1 fruit fly cellular context compared by ENCODE assay signal in genomic region chr3R:23046529-23046943, dm6.
TF ChIP-seq lines count a peak whose summit lies in the region.

No protein-coding gene starts in this region.

TF ChIP-seq in whole organism, embryonic, 481 proteins besides CTCF, POLR2A, EP300 and RAD21 (continued from another document and continues in another):
- TF ChIP-seq cad (GFP tag; optimal IDR thresholded peaks at IDR 0.05; lab: Kevin White, UChicago) (no peak), NFAT (GFP tag; IDR thresholded peaks at IDR 0.05; lab: Robert Waterston, UW) (0 out of 2 replicates have a peak, but pooled peaks have one; percentile 32), Hmr (GFP tag; optimal IDR thresholded peaks at IDR 0.05; lab: Kevin White, UChicago) (peak; percentile 60), Dll (GFP tag; IDR thresholded peaks at IDR 0.05; lab: Robert Waterston, UW; ENCODE audit: partially characterized antibody) (no peak), Lpt (GFP tag; optimal IDR thresholded peaks at IDR 0.05; lab: Kevin White, UChicago) (no peak), CG9797 (GFP tag; optimal IDR thresholded peaks at IDR 0.05; lab: Kevin White, UChicago) (no peak), Ets65A (GFP tag; lab: Kevin White, UChicago) (peak; percentile 90), CG8089 (GFP tag; optimal IDR thresholded peaks at IDR 0.05; lab: Kevin White, UChicago) (no peak), CG8359 (GFP tag; optimal IDR thresholded peaks at IDR 0.05; lab: Kevin White, UChicago; ENCODE audit: borderline replicate concordance) (no peak), gfzf (GFP tag; optimal IDR thresholded peaks at IDR 0.05; lab: Kevin White, UChicago) (no peak), Mad (GFP tag; optimal IDR thresholded peaks at IDR 0.05; lab: Kevin White, UChicago) (peak; percentile 40), ham (GFP tag; IDR thresholded peaks at IDR 0.05; lab: Robert Waterston, UW) (no peak), btn (GFP tag; optimal IDR thresholded peaks at IDR 0.05; lab: Kevin White, UChicago) (no peak), CG1602 (GFP tag; optimal IDR thresholded peaks at IDR 0.05; lab: Kevin White, UChicago) (no peak), CG15073 (GFP tag; optimal IDR thresholded peaks at IDR 0.05; lab: Kevin White, UChicago) (no peak), Bteb2 (GFP tag; optimal IDR thresholded peaks at IDR 0.05; lab: Kevin White, UChicago) (peak; percentile 54), D19B (GFP tag; optimal IDR thresholded peaks at IDR 0.05; lab: Kevin White, UChicago) (peak; percentile 4), maf-S (GFP tag; optimal IDR thresholded peaks at IDR 0.05; lab: Kevin White, UChicago) (no peak), tna (GFP tag; IDR thresholded peaks at IDR 0.05; lab: Robert Waterston, UW; ENCODE audit: partially characterized antibody) (no peak), dmrt99B (tag; optimal IDR thresholded peaks at IDR 0.05; lab: Kevin White, UChicago) (peak; percentile 32), ara (GFP tag; IDR thresholded peaks at IDR 0.05; lab: Robert Waterston, UW) (no peak), Hr78 (GFP tag; optimal IDR thresholded peaks at IDR 0.05; lab: Kevin White, UChicago) (no peak), cas (GFP tag; IDR thresholded peaks at IDR 0.05; lab: Robert Waterston, UW) (no peak), Dp (GFP tag; optimal IDR thresholded peaks at IDR 0.05; lab: Kevin White, UChicago) (no peak), CG13123 (GFP tag; optimal IDR thresholded peaks at IDR 0.05; lab: Kevin White, UChicago) (no peak), CG14710 (tag; optimal IDR thresholded peaks at IDR 0.05; lab: Kevin White, UChicago) (no peak), inv (GFP tag; IDR thresholded peaks at IDR 0.05; lab: Robert Waterston, UW; ENCODE audit: partially characterized antibody) (no peak), CG10267 (tag; optimal IDR thresholded peaks at IDR 0.05; lab: Kevin White, UChicago) (no peak), D19A (tag; optimal IDR thresholded peaks at IDR 0.05; lab: Kevin White, UChicago) (no peak), CG31441 (GFP tag; IDR thresholded peaks at IDR 0.05; lab: Robert Waterston, UW) (no peak), yki (optimal IDR thresholded peaks at IDR 0.05; lab: Kevin White, UChicago) (no peak), CG15601 (tag; optimal IDR thresholded peaks at IDR 0.05; lab: Kevin White, UChicago) (no peak), Ada2b (GFP tag; IDR thresholded peaks at IDR 0.05; lab: Robert Waterston, UW) (peak; percentile 55; the same call in 1 of the 2 replicates), zen2 (GFP tag; IDR thresholded peaks at IDR 0.05; lab: Robert Waterston, UW; ENCODE audit: partially characterized antibody) (no peak), dm (GFP tag; optimal IDR thresholded peaks at IDR 0.05; lab: Kevin White, UChicago) (no peak), H2.0 (GFP tag; IDR thresholded peaks at IDR 0.05; lab: Robert Waterston, UW) (peak; percentile 38; the same call in 1 of the 2 replicates), Nf-YB (GFP tag; optimal IDR thresholded peaks at IDR 0.05; lab: Kevin White, UChicago) (no peak), sna (GFP tag; IDR thresholded peaks at IDR 0.05; lab: Robert Waterston, UW; ENCODE audit: partially characterized antibody) (no peak), Atf6 (GFP tag; IDR thresholded peaks at IDR 0.05; lab: Robert Waterston, UW) (peak; percentile 63), CG18476 (GFP tag; optimal IDR thresholded peaks at IDR 0.05; lab: Kevin White, UChicago) (no peak), CG11085 (GFP tag; IDR thresholded peaks at IDR 0.05; lab: Robert Waterston, UW) (no peak), CG7839 (tag; optimal IDR thresholded peaks at IDR 0.05; lab: Kevin White, UChicago) (peak; percentile 45), CG8290 (GFP tag; optimal IDR thresholded peaks at IDR 0.05; lab: Kevin White, UChicago) (no peak), CG8290 (tag; optimal IDR thresholded peaks at IDR 0.05; lab: Kevin White, UChicago) (peak in 1 of 2 experiments; percentile 77), dan (GFP tag; IDR thresholded peaks at IDR 0.05; lab: Robert Waterston, UW) (no peak), esg (GFP tag; conservative IDR thresholded peaks at IDR 0.05; lab: Robert Waterston, UW) (peak; percentile 49), Nf-YC (tag; optimal IDR thresholded peaks at IDR 0.05; lab: Kevin White, UChicago) (no peak), mirr (GFP tag; optimal IDR thresholded peaks at IDR 0.05; lab: Kevin White, UChicago) (no peak), caup (GFP tag; optimal IDR thresholded peaks at IDR 0.05; lab: Kevin White, UChicago; ENCODE audit: severe bottlenecking) (peak; percentile 40), danr (GFP tag; IDR thresholded peaks at IDR 0.05; lab: Robert Waterston, UW) (no peak), CG33213 (GFP tag; optimal IDR thresholded peaks at IDR 0.05; lab: Kevin White, UChicago) (no peak), ro (GFP tag; IDR thresholded peaks at IDR 0.05; lab: Robert Waterston, UW) (no peak), CG7556 (GFP tag; optimal IDR thresholded peaks at IDR 0.05; lab: Kevin White, UChicago) (no peak), C15 (GFP tag; IDR thresholded peaks at IDR 0.05; lab: Robert Waterston, UW) (0 out of 3 replicates have a peak, but pooled peaks have one; percentile 23), CG4404 (GFP tag; IDR thresholded peaks at IDR 0.05; lab: Robert Waterston, UW) (peak; percentile 33; the same call in 1 of the 2 replicates), gcm2 (GFP tag; optimal IDR thresholded peaks at IDR 0.05; lab: Kevin White, UChicago) (no peak), Trl (optimal IDR thresholded peaks at IDR 0.05; lab: Kevin White, UChicago) (no peak), Trl (GFP tag; optimal IDR thresholded peaks at IDR 0.05; lab: Kevin White, UChicago) (no peak), Ptx1 (GFP tag; IDR thresholded peaks at IDR 0.05; lab: Robert Waterston, UW) (peak; percentile 60), CG4328 (GFP tag; optimal IDR thresholded peaks at IDR 0.05; lab: Kevin White, UChicago) (no peak), CG5953 (GFP tag; IDR thresholded peaks at IDR 0.05; lab: Robert Waterston, UW) (0 out of 2 replicates have a peak, but pooled peaks have one; percentile 24), Taf1 (GFP tag; IDR thresholded peaks at IDR 0.05; lab: Robert Waterston, UW) (no peak), CG6272 (GFP tag; IDR thresholded peaks at IDR 0.05; lab: Robert Waterston, UW) (no peak), CG12391 (tag; optimal IDR thresholded peaks at IDR 0.05; lab: Kevin White, UChicago) (peak; percentile 2), CG17612 (GFP tag; IDR thresholded peaks at IDR 0.05; lab: Robert Waterston, UW) (peak; percentile 24; the same call in 1 of the 2 replicates), Lhr (GFP tag; optimal IDR thresholded peaks at IDR 0.05; lab: Kevin White, UChicago) (no peak), CG33557 (GFP tag; optimal IDR thresholded peaks at IDR 0.05; lab: Kevin White, UChicago) (no peak), wek (GFP tag; optimal IDR thresholded peaks at IDR 0.05; lab: Kevin White, UChicago) (no peak), CG16863 (GFP tag; optimal IDR thresholded peaks at IDR 0.05; lab: Kevin White, UChicago) (no peak), Doc2 (GFP tag; IDR thresholded peaks at IDR 0.05; lab: Robert Waterston, UW) (no peak), CG3163 (GFP tag; optimal IDR thresholded peaks at IDR 0.05; lab: Kevin White, UChicago) (no peak), CG2116 (GFP tag; optimal IDR thresholded peaks at IDR 0.05; lab: Kevin White, UChicago) (no peak), Sry-δ (GFP tag; optimal IDR thresholded peaks at IDR 0.05; lab: Kevin White, UChicago) (no peak), CG10147 (GFP tag; optimal IDR thresholded peaks at IDR 0.05; lab: Kevin White, UChicago) (no peak), CG11093 (GFP tag; IDR thresholded peaks at IDR 0.05; lab: Robert Waterston, UW) (no peak; the same call in 2 of the 3 replicates), HmgZ (tag; optimal IDR thresholded peaks at IDR 0.05; lab: Kevin White, UChicago) (no peak), Rfx (GFP tag; IDR thresholded peaks at IDR 0.05; lab: Robert Waterston, UW) (peak; percentile 81), CG6791 (GFP tag; IDR thresholded peaks at IDR 0.05; lab: Robert Waterston, UW; ENCODE audit: partially characterized antibody) (no peak), CG17385 (GFP tag; optimal IDR thresholded peaks at IDR 0.05; lab: Kevin White, UChicago) (peak; percentile 1), corto (GFP tag; optimal IDR thresholded peaks at IDR 0.05; lab: Kevin White, UChicago) (peak; percentile 74), Atf3 (GFP tag; optimal IDR thresholded peaks at IDR 0.05; lab: Kevin White, UChicago) (no peak), Jarid2 (GFP tag; optimal IDR thresholded peaks at IDR 0.05; lab: Kevin White, UChicago) (no peak), gce (GFP tag; IDR thresholded peaks at IDR 0.05; lab: Robert Waterston, UW) (no peak), CG11560 (tag; IDR thresholded peaks at IDR 0.05; lab: Robert Waterston, UW) (no peak), pros (GFP tag; optimal IDR thresholded peaks at IDR 0.05; lab: Kevin White, UChicago) (no peak), CG15696 (tag; optimal IDR thresholded peaks at IDR 0.05; lab: Kevin White, UChicago) (no peak), CG15479 (GFP tag; optimal IDR thresholded peaks at IDR 0.05; lab: Kevin White, UChicago) (no peak), E2f2 (GFP tag; IDR thresholded peaks at IDR 0.05; lab: Robert Waterston, UW) (peak; percentile 29; the same call in 1 of the 2 replicates), CG12104 (GFP tag; optimal IDR thresholded peaks at IDR 0.05; lab: Kevin White, UChicago) (no peak), cg (GFP tag; optimal IDR thresholded peaks at IDR 0.05; lab: Kevin White, UChicago) (peak; percentile 17), HHEX (GFP tag; optimal IDR thresholded peaks at IDR 0.05; lab: Kevin White, UChicago) (peak; percentile 11), CG15011 (GFP tag; optimal IDR thresholded peaks at IDR 0.05; lab: Kevin White, UChicago) (no peak), Kr (GFP tag; optimal IDR thresholded peaks at IDR 0.05; lab: Kevin White, UChicago) (no peak), CG10274 (GFP tag; optimal IDR thresholded peaks at IDR 0.05; lab: Kevin White, UChicago) (peak; percentile 67), gsb (GFP tag; IDR thresholded peaks at IDR 0.05; lab: Robert Waterston, UW) (peak; percentile 14; the same call in 1 of the 2 replicates), CG2678 (tag; optimal IDR thresholded peaks at IDR 0.05; lab: Kevin White, UChicago) (peak; percentile 50), CG11456 (GFP tag; IDR thresholded peaks at IDR 0.05; lab: Robert Waterston, UW) (peak; percentile 71; the same call in 2 of the 3 replicates), ems (GFP tag; optimal IDR thresholded peaks at IDR 0.05; lab: Kevin White, UChicago) (no peak), jumu (GFP tag; optimal IDR thresholded peaks at IDR 0.05; lab: Kevin White, UChicago) (no peak), Sox100B (GFP tag; optimal IDR thresholded peaks at IDR 0.05; lab: Kevin White, UChicago) (no peak), fd96Cb (tag; optimal IDR thresholded peaks at IDR 0.05; lab: Kevin White, UChicago) (no peak), gro (GFP tag; optimal IDR thresholded peaks at IDR 0.05; lab: Kevin White, UChicago) (no peak), CG17361 (GFP tag; IDR thresholded peaks at IDR 0.05; lab: Robert Waterston, UW) (0 out of 3 replicates have a peak, but pooled peaks have one; percentile 32), CG8388 (GFP tag; optimal IDR thresholded peaks at IDR 0.05; lab: Kevin White, UChicago) (no peak), Oaz (GFP tag; IDR thresholded peaks at IDR 0.05; lab: Robert Waterston, UW) (no peak), CG9437 (GFP tag; optimal IDR thresholded peaks at IDR 0.05; lab: Kevin White, UChicago) (no peak), Sin3A (optimal IDR thresholded peaks at IDR 0.05; lab: Kevin White, UChicago) (no peak), slp2 (GFP tag; optimal IDR thresholded peaks at IDR 0.05; lab: Kevin White, UChicago) (peak; percentile 0), CG2889 (GFP tag; IDR thresholded peaks at IDR 0.05; lab: Robert Waterston, UW) (no peak), ken (GFP tag; IDR thresholded peaks at IDR 0.05; lab: Robert Waterston, UW) (peak; percentile 8; the same call in 1 of the 3 replicates), Camta (GFP tag; optimal IDR thresholded peaks at IDR 0.05; lab: Kevin White, UChicago) (no peak), ssp (GFP tag; IDR thresholded peaks at IDR 0.05; lab: Robert Waterston, UW) (0 out of 2 replicates have a peak, but pooled peaks have one; percentile 12), PHDP (tag; optimal IDR thresholded peaks at IDR 0.05; lab: Kevin White, UChicago) (peak; percentile 50), CG12219 (GFP tag; optimal IDR thresholded peaks at IDR 0.05; lab: Kevin White, UChicago) (no peak), CG17912 (GFP tag; optimal IDR thresholded peaks at IDR 0.05; lab: Kevin White, UChicago) (no peak), bigmax (GFP tag; optimal IDR thresholded peaks at IDR 0.05; lab: Kevin White, UChicago) (no peak), CG3065 (GFP tag; optimal IDR thresholded peaks at IDR 0.05; lab: Kevin White, UChicago) (no peak), CG32532 (GFP tag; IDR thresholded peaks at IDR 0.05; lab: Robert Waterston, UW) (peak; percentile 84), CG14014 (GFP tag; IDR thresholded peaks at IDR 0.05; lab: Robert Waterston, UW) (peak; percentile 65), mam (GFP tag; optimal IDR thresholded peaks at IDR 0.05; lab: Kevin White, UChicago) (peak; percentile 55), sr (GFP tag; IDR thresholded peaks at IDR 0.05; lab: Robert Waterston, UW) (no peak), chn (GFP tag; optimal IDR thresholded peaks at IDR 0.05; lab: Kevin White, UChicago) (peak; percentile 13), CG16779 (GFP tag; IDR thresholded peaks at IDR 0.05; lab: Robert Waterston, UW) (0 out of 2 replicates have a peak, but pooled peaks have one; percentile 20), ase (GFP tag; IDR thresholded peaks at IDR 0.05; lab: Robert Waterston, UW) (peak; percentile 45; the same call in 1 of the 3 replicates), CG10209 (GFP tag; optimal IDR thresholded peaks at IDR 0.05; lab: Kevin White, UChicago) (peak; percentile 17), crol (GFP tag; IDR thresholded peaks at IDR 0.05; lab: Robert Waterston, UW) (no peak), phol (tag; optimal IDR thresholded peaks at IDR 0.05; lab: Kevin White, UChicago) (no peak), ttk (GFP tag; IDR thresholded peaks at IDR 0.05; lab: Robert Waterston, UW) (0 out of 2 replicates have a peak, but pooled peaks have one; percentile 29), CG3281 (GFP tag; optimal IDR thresholded peaks at IDR 0.05; lab: Kevin White, UChicago) (peak; percentile 46), CG18262 (tag; optimal IDR thresholded peaks at IDR 0.05; lab: Kevin White, UChicago) (no peak), CG4854 (GFP tag; optimal IDR thresholded peaks at IDR 0.05; lab: Kevin White, UChicago) (no peak), Ssrp (tag; optimal IDR thresholded peaks at IDR 0.05; lab: Kevin White, UChicago) (peak; percentile 5), Dek (tag; optimal IDR thresholded peaks at IDR 0.05; lab: Kevin White, UChicago) (peak; percentile 20)
